Worm (Caenorhabditis elegans) whole organism, L4 larva: ENCODE data around the gene cwp-1.

Source experiments
- mep-1 ChIP-seq: fragments of 150-350 bp; sonication (generic microtip); optimal IDR thresholded peaks from 3 replicates; lab custom pipeline; 2014; ENCODE audit warnings: missing biosample characterization, missing genetic modification characterization
- pha-4 ChIP-seq, 2 experiments: fragments of 150-350 bp in 1 of 2; fragments of 200-800 bp in 1 of 2; sonication (Bioruptor generic) in 1 of 2; IDR thresholded peaks in 1 of 2; optimal IDR thresholded peaks in 1 of 2; 2 replicates each; pipeline versions ENCODE4 v1.3.6 to Lab custom; 2014 to 2022; ENCODE audit warnings: missing genetic modification characterization in 2 of 2, missing genetic modification reagents in 2 of 2, missing biosample characterization in 1 of 2, missing compliant biosample characterization in 1 of 2

ce11 chrV:4791569-4791968, 49.5 kb downstream of the cwp-1 start, which contains the start of gene R02F11.11:
- TF ChIP-seq pha-4 (GFP tag; IDR thresholded peaks at IDR 0.05; lab: Robert Waterston, UW) (no peak), pha-4 (tag; optimal IDR thresholded peaks at IDR 0.05; lab: Kevin White, UChicago) (no peak), mep-1 (tag; lab: Kevin White, UChicago) (no peak)
